Worm (Caenorhabditis elegans): ENCODE results near the gene mltn-9.
A peak's percentile ranks its signal among the peaks of the same experiment; 100 is the strongest.

The mltn-9 gene

DNA sequence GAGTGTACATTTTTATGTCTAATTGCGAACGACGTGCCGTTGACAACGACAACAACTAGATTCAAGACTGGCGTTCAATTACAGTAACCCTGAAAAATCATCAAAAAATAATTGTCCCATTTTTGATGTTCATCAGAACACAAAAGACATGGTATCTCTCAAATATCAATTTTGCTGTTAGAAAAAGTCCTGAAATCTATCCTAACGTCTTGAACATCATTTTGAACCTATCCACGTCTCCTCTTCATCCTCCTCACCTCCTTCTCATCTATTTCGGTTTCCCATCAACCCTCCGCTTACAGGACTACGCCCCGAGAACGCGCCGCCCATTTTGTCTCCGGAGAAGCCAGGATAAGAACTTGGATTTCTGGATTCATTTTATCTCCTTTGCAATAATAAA, at the start of gene mltn-9:
Gene mltn-9 (plus strand): TSS at position 301 of the 400 bp plus-strand sequence.
- TF ChIP-seq ceh-36 (tag; optimal IDR thresholded peaks at IDR 0.05): no peak
- no peak for TF ChIP-seq tbx-11 (GFP tag; IDR thresholded peaks at IDR 0.05)
- no peak for TF ChIP-seq flt-1 (GFP tag; IDR thresholded peaks at IDR 0.05)
- no peak for TF ChIP-seq ceh-13 (GFP tag; optimal IDR thresholded peaks at IDR 0.05)
- TF ChIP-seq tbx-37 (GFP tag; conservative IDR thresholded peaks at IDR 0.05): no peak
- TF ChIP-seq tra-4 (tag; optimal IDR thresholded peaks at IDR 0.05): no peak
- TF ChIP-seq sea-1 (GFP tag; conservative IDR thresholded peaks at IDR 0.05): no peak

DNA sequence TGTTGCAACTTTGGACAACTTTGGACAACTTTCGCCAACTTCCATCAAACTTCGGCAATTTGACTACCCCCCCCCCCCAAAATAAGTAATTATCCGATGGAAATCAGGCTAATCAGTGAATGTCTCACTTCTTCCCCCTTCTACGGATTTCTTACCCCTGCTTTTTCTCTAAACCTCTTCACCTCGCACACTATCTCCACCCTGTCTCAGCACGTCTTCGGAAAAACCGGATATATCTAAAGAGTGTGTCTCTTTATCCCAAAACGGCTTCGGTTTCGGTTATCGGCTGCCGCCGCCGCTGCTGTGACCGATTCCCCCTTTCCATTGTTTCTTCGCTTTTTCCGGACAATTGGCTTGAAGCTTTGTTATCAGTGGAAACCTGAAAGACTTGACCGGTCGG, 48.0 kb upstream of the mltn-9 start:
- no peak for TF ChIP-seq hmg-4 (GFP tag; optimal IDR thresholded peaks at IDR 0.05)
- no peak for TF ChIP-seq aly-1 (tag; optimal IDR thresholded peaks at IDR 0.05)
- no peak for TF ChIP-seq ceh-36 (tag; optimal IDR thresholded peaks at IDR 0.05)
- no peak for TF ChIP-seq hnd-1 (tag; optimal IDR thresholded peaks at IDR 0.05)

DNA sequence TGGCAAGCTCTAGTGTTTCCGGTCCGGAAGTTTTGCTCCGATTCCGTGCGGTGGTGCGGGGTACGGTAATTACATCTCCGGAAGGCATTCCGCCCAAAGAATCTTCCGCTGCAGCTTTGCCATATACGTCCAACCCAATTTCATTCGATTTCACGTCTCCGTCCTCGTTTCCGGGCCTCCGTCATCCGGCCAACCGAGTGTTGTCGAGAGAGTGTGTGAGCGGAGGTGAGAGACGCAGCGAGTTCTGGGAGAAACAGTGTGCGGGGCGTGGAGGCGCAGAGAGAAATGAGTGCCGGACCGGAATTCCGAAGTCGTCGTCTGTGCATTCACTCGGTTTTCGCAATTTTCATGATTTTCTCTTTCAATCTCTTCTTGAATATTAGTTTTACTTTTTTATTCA, 46.5 kb upstream of the mltn-9 start:
- TF ChIP-seq ceh-13 (GFP tag; optimal IDR thresholded peaks at IDR 0.05): no peak
- TF ChIP-seq hmg-4 (GFP tag; optimal IDR thresholded peaks at IDR 0.05): peak; percentile 26

DNA sequence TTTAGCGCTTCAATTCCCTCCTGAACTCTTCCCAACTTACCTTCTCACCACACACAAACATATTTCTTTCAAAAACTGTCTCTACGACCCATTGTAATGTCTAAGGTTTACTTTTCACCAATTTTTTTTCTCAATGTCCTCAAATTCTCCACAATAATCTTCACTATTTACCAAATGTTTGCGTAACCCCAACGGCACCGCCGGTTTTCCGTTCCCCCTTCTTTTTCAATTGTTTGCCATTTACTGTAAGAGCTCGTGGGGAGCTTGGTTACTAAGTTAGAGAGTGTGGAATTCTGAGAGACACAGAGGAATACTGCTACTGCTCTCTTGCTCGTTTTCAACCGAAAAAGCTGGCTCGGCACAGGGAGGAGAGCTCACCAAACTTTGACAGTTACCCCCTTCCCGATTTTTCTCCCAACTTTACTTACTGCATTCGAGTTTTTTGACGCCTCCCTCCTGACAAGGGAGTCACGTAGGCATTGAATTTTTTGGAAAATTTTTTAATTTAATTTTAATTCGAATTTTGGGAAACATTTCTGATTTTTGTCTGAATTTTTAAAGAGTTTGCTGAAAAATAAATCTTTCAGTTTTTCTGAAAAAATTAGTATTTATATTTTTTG, 45.2 kb upstream of the mltn-9 start:
- no peak for TF ChIP-seq ama-1 (optimal IDR thresholded peaks at IDR 0.05)
- no peak for TF ChIP-seq sea-1 (GFP tag; conservative IDR thresholded peaks at IDR 0.05)
- TF ChIP-seq tbx-37 (GFP tag; conservative IDR thresholded peaks at IDR 0.05): no peak
- TF ChIP-seq hmg-4 (GFP tag; optimal IDR thresholded peaks at IDR 0.05): no peak
- no peak for TF ChIP-seq tra-4 (tag; optimal IDR thresholded peaks at IDR 0.05)
- no peak for TF ChIP-seq ets-7 (tag; optimal IDR thresholded peaks at IDR 0.05)
- TF ChIP-seq pes-1 (GFP tag; IDR thresholded peaks at IDR 0.05): no peak
- no peak for TF ChIP-seq B0310.2 (tag; optimal IDR thresholded peaks at IDR 0.05)
- TF ChIP-seq hnd-1 (tag; optimal IDR thresholded peaks at IDR 0.05): no peak
- no peak for TF ChIP-seq flt-1 (GFP tag; IDR thresholded peaks at IDR 0.05)
- TF ChIP-seq ceh-36 (tag; optimal IDR thresholded peaks at IDR 0.05): no peak
- TF ChIP-seq tbx-11 (GFP tag; IDR thresholded peaks at IDR 0.05): no peak

DNA sequence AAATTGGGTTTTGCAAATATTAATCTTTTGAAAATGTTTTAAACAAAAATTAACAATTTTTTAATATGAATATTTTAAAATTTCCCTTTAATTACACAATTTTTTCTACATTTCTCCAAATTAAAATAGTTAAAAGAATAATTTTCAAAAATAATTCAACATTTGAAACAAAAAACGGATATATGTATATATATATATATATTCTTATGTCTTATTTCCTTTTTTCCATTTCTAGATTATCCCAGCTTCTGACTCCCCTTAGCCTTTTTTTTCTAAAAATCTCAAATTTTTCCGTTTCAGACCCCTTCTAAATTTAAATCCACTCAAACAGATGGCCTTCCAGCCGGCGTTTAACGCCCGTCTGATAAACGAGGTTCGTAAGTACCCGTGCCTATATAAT, 42.5 kb upstream of the mltn-9 start, which contains the start of gene madf-5:
Gene madf-5 (plus strand): TSS at position 301 of the 400 bp plus-strand sequence.
- no peak for TF ChIP-seq tbx-37 (GFP tag; conservative IDR thresholded peaks at IDR 0.05)
- no peak for TF ChIP-seq hnd-1 (tag; optimal IDR thresholded peaks at IDR 0.05)
- no peak for TF ChIP-seq ama-1 (optimal IDR thresholded peaks at IDR 0.05)
- no peak for TF ChIP-seq ceh-13 (GFP tag; optimal IDR thresholded peaks at IDR 0.05)
- no peak for TF ChIP-seq tbx-11 (GFP tag; IDR thresholded peaks at IDR 0.05)
- TF ChIP-seq ets-7 (tag; optimal IDR thresholded peaks at IDR 0.05): no peak
- no peak for TF ChIP-seq sea-1 (GFP tag; conservative IDR thresholded peaks at IDR 0.05)
- no peak for TF ChIP-seq scrt-1 (GFP tag; IDR thresholded peaks at IDR 0.05)
- no peak for TF ChIP-seq pes-1 (GFP tag; IDR thresholded peaks at IDR 0.05)
- TF ChIP-seq B0310.2 (tag; optimal IDR thresholded peaks at IDR 0.05): no peak
- no peak for TF ChIP-seq flt-1 (GFP tag; IDR thresholded peaks at IDR 0.05)
- TF ChIP-seq F13C5.2 (tag; optimal IDR thresholded peaks at IDR 0.05): no peak
- no peak for TF ChIP-seq hmbx-1 (tag; optimal IDR thresholded peaks at IDR 0.05)
- no peak for TF ChIP-seq aly-1 (tag; optimal IDR thresholded peaks at IDR 0.05)
- TF ChIP-seq ceh-36 (tag; optimal IDR thresholded peaks at IDR 0.05): no peak

DNA sequence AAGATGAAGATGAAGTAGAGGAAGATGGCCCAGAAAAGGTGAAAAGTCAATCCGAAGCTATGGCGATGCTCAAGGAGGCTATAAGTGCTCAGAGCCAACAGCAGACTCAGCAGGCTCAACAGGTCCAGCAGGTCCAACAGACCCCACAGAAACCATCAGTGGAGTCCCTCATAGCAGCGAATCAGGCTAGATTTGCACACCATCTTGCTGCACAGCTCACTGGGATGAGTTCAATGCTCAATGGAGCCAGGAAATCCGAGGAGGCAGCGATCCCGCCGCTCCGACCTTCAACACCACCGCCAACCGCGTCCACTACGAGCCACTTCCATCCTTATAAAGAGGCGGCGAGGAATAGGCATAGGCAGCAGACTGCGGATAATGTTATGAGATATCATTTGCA, 41.0 kb upstream of the mltn-9 start:
- TF ChIP-seq hnd-1 (tag; optimal IDR thresholded peaks at IDR 0.05) (no peak), pes-1 (GFP tag; IDR thresholded peaks at IDR 0.05) (no peak), scrt-1 (GFP tag; IDR thresholded peaks at IDR 0.05) (no peak), tbx-11 (GFP tag; IDR thresholded peaks at IDR 0.05) (no peak), ceh-36 (tag; optimal IDR thresholded peaks at IDR 0.05) (no peak), aly-1 (tag; optimal IDR thresholded peaks at IDR 0.05) (no peak), ets-7 (tag; optimal IDR thresholded peaks at IDR 0.05) (no peak), tbx-37 (GFP tag; conservative IDR thresholded peaks at IDR 0.05) (no peak), sea-1 (GFP tag; conservative IDR thresholded peaks at IDR 0.05) (no peak), ama-1 (optimal IDR thresholded peaks at IDR 0.05) (no peak), hmg-4 (GFP tag; optimal IDR thresholded peaks at IDR 0.05) (no peak), F13C5.2 (tag; optimal IDR thresholded peaks at IDR 0.05) (no peak), B0310.2 (tag; optimal IDR thresholded peaks at IDR 0.05) (no peak), flt-1 (GFP tag; IDR thresholded peaks at IDR 0.05) (no peak), ceh-13 (GFP tag; optimal IDR thresholded peaks at IDR 0.05) (no peak), tra-4 (tag; optimal IDR thresholded peaks at IDR 0.05) (no peak), hmbx-1 (tag; optimal IDR thresholded peaks at IDR 0.05) (no peak)

DNA sequence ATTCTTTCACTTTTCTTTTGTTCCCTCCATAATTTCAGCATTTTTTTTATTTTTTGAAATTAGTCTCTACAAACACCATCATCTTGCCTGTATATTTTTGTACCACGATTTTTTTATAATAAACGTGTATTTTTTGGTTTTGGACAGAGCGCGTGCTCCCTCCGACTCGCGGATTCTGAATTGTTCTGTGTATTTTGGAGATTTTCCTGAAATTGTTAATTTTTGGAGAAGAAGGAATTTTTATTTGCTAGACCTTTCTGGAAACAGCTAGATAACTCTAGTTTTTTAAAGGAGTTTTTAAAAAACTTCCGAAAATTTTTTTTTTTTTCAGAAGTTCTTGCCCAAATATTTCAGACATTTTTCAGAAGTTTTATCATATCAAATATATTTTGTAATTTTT, 39.4 kb upstream of the mltn-9 start, which contains the start of gene C01G12.13:
Gene C01G12.13 (plus strand): TSS at position 301 of the 400 bp plus-strand sequence.
- TF ChIP-seq B0310.2 (tag; optimal IDR thresholded peaks at IDR 0.05) (no peak), pes-1 (GFP tag; IDR thresholded peaks at IDR 0.05) (no peak), ets-7 (tag; optimal IDR thresholded peaks at IDR 0.05) (no peak), F13C5.2 (tag; optimal IDR thresholded peaks at IDR 0.05) (no peak), ceh-13 (GFP tag; optimal IDR thresholded peaks at IDR 0.05) (no peak), hmg-4 (GFP tag; optimal IDR thresholded peaks at IDR 0.05) (no peak), aly-1 (tag; optimal IDR thresholded peaks at IDR 0.05) (no peak), scrt-1 (GFP tag; IDR thresholded peaks at IDR 0.05) (no peak), hmbx-1 (tag; optimal IDR thresholded peaks at IDR 0.05) (no peak), tra-4 (tag; optimal IDR thresholded peaks at IDR 0.05) (no peak), flt-1 (GFP tag; IDR thresholded peaks at IDR 0.05) (no peak), tbx-11 (GFP tag; IDR thresholded peaks at IDR 0.05) (no peak), ama-1 (optimal IDR thresholded peaks at IDR 0.05) (no peak), sea-1 (GFP tag; conservative IDR thresholded peaks at IDR 0.05) (no peak), ceh-36 (tag; optimal IDR thresholded peaks at IDR 0.05) (no peak), hnd-1 (tag; optimal IDR thresholded peaks at IDR 0.05) (no peak), tbx-37 (GFP tag; conservative IDR thresholded peaks at IDR 0.05) (no peak)

DNA sequence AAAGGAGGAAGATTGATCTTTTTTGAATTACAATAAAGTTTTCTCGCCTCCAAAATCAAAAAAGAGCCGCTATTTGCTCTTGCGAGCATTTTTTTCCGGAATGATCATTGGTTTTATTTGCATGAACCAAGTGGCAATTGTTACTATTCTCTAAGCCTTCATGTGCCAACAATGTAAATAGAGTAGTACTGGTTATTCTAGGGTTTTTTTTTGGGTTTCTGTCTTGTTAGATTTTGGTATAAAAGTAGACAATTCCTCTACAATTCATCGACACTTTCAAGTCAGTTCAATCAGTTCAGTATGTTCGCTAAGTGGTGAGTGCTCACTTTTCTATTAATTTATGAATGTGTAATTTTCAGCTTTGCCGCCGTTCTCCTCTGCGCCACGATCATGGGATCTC, 37.8 kb upstream of the mltn-9 start, which contains the start of gene nspb-7:
Gene nspb-7 (plus strand): TSS at position 301 of the 400 bp plus-strand sequence.
- TF ChIP-seq tbx-37 (GFP tag; conservative IDR thresholded peaks at IDR 0.05): no peak
